Fruit fly (Drosophila melanogaster): ENCODE data around the gene CG43091.

Gene CG43091

dm6 chr3R:22750534-22750947, 18.0 kb downstream of the CG43091 start, which contains the start of the genes rumi, CG7029 and Usp12-46:
Gene rumi (minus strand): TSS chr3R:22750597.
Gene CG7029 (plus strand): TSS chr3R:22750901.
Gene Usp12-46 (plus strand): TSS chr3R:22750901.
- TF ChIP-seq kay (GFP tag; ENCODE audit: borderline replicate concordance) (no peak), cic (GFP tag; optimal IDR thresholded peaks at IDR 0.05) (peak; percentile 44), Crg-1 (GFP tag; optimal IDR thresholded peaks at IDR 0.05) (peak; percentile 69), CG14711 (tag; optimal IDR thresholded peaks at IDR 0.05) (peak; percentile 98), bab1 (GFP tag; optimal IDR thresholded peaks at IDR 0.05) (peak; percentile 90), pad (GFP tag; optimal IDR thresholded peaks at IDR 0.05) (peak; percentile 59), Clk (GFP tag; optimal IDR thresholded peaks at IDR 0.05) (peak; percentile 78), Hr96 (GFP tag; optimal IDR thresholded peaks at IDR 0.05) (peak; percentile 92), CG12768 (GFP tag; optimal IDR thresholded peaks at IDR 0.05) (peak; percentile 82), Mnt (GFP tag; optimal IDR thresholded peaks at IDR 0.05) (peak; percentile 76), CG33017 (tag; optimal IDR thresholded peaks at IDR 0.05) (peak; percentile 83), toe (GFP tag; optimal IDR thresholded peaks at IDR 0.05) (no peak), CG1620 (GFP tag; optimal IDR thresholded peaks at IDR 0.05) (peak; percentile 89), ovo (GFP tag; optimal IDR thresholded peaks at IDR 0.05) (peak; percentile 79), CG11617 (GFP tag; optimal IDR thresholded peaks at IDR 0.05) (peak; percentile 83), CG7045 (GFP tag; optimal IDR thresholded peaks at IDR 0.05) (peak; percentile 80), CG5204 (GFP tag; optimal IDR thresholded peaks at IDR 0.05) (no peak), cnc (optimal IDR thresholded peaks at IDR 0.05) (no peak), CG7101 (tag; optimal IDR thresholded peaks at IDR 0.05) (peak; percentile 85), tj (GFP tag; optimal IDR thresholded peaks at IDR 0.05) (peak; percentile 89)

DNA sequence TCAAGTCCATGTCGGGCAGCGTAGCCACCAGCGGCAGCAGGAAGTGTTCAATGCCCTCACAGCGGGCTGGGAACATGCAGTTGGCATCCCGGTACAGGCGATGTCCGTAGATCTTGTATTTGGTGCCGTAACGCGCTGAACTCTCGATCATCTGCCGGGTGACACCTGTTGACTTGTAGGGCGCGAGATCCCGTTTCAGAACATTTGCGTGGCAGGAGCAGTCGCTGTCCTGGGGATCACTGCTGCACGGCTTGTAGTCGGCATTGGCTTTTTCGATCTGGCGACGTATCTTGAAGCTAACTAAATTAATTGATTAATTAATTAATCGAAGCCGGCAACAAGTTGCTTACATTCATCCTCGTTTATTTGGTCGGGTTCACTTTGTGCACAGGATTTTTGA, 18.5 kb downstream of the CG43091 start:
- TF ChIP-seq CG5204 (GFP tag; optimal IDR thresholded peaks at IDR 0.05) (no peak), CG7101 (tag; optimal IDR thresholded peaks at IDR 0.05) (no peak), toe (GFP tag; optimal IDR thresholded peaks at IDR 0.05) (no peak), CG11617 (GFP tag; optimal IDR thresholded peaks at IDR 0.05) (no peak), CG14711 (tag; optimal IDR thresholded peaks at IDR 0.05) (no peak), CG1620 (GFP tag; optimal IDR thresholded peaks at IDR 0.05) (no peak), ovo (GFP tag; optimal IDR thresholded peaks at IDR 0.05) (no peak), Clk (GFP tag; optimal IDR thresholded peaks at IDR 0.05) (no peak), CG7045 (GFP tag; optimal IDR thresholded peaks at IDR 0.05) (no peak), Mnt (GFP tag; optimal IDR thresholded peaks at IDR 0.05) (no peak)

- TF ChIP-seq CG33017 (tag; optimal IDR thresholded peaks at IDR 0.05) (no peak), ovo (GFP tag; optimal IDR thresholded peaks at IDR 0.05) (no peak), CG11617 (GFP tag; optimal IDR thresholded peaks at IDR 0.05) (no peak)
Measured at dm6 chr3R:22748956-22749355, 19.6 kb downstream of the CG43091 start, which contains the start of gene CG31139. Gene CG31139 (minus strand): TSS chr3R:22749056.

dm6 chr3R:22747423-22748090, 21.0 kb downstream of the CG43091 start, which contains the start of gene CG17141:
Gene CG17141 (minus strand): TSS chr3R:22747599.
- TF ChIP-seq bab1 (GFP tag; optimal IDR thresholded peaks at IDR 0.05) (peak; percentile 84), tj (GFP tag; optimal IDR thresholded peaks at IDR 0.05) (no peak)

DNA sequence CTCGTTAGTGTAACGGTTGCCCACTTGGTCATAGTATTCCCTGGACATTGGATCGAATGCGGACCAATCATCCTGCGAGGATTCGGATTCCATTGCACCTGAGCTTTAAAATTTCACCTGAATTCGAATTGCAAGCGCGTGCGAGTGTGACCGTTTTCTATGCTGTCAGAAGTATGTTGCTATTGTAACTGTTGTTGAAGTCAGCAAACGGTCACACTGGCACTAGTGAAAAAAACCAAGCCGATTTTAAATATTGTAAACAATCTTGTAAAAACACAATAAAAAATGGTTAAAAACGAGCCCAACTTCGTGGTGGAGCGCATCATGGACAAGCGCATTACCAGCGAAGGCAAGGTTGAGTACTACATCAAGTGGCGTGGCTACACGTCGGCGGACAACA, 23.1 kb downstream of the CG43091 start, which contains the start of the genes vret and HP1c:
Gene vret, minus strand, starts transcription at position 150 of the 400 bp plus-strand sequence.
Gene HP1c, plus strand, starts transcription at position 189 of the 400 bp plus-strand sequence.
- TF ChIP-seq CG7045 (GFP tag; optimal IDR thresholded peaks at IDR 0.05), result no peak
- TF ChIP-seq Crg-1 (GFP tag; optimal IDR thresholded peaks at IDR 0.05), result no peak
- peak; percentile 17 for TF ChIP-seq bab1 (GFP tag; optimal IDR thresholded peaks at IDR 0.05)

DNA sequence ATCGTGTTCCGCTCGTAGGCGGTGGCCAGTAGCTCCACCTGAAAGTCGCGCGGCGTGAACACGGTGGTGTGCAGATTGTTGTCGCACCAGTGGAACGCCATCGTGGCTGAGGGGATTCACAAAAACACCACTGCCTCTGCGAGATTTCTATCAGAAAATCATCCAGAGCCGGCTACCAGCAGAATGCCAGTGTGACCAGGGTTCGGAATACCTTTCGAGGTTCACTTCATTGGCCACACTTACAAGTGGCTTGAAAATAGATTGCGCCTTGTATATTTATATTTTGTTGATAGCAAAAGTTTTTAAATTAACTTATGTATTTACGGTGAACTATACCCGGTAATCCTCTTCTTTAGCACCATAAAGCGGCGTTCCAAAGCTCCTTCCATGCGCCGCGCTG, 27.6 kb downstream of the CG43091 start, which contains the start of the genes Dcr-1 and CG6985:
Gene Dcr-1, minus strand, starts transcription at position 162 of the 400 bp plus-strand sequence.
Gene CG6985, plus strand, starts transcription at position 221 of the 400 bp plus-strand sequence.
- TF ChIP-seq CG33017 (tag; optimal IDR thresholded peaks at IDR 0.05), result no peak
- no peak for TF ChIP-seq bab1 (GFP tag; optimal IDR thresholded peaks at IDR 0.05)
- no peak for TF ChIP-seq tj (GFP tag; optimal IDR thresholded peaks at IDR 0.05)
- no peak for TF ChIP-seq CG5204 (GFP tag; optimal IDR thresholded peaks at IDR 0.05)
- TF ChIP-seq pad (GFP tag; optimal IDR thresholded peaks at IDR 0.05), result no peak
- no peak for TF ChIP-seq CG11617 (GFP tag; optimal IDR thresholded peaks at IDR 0.05)
- TF ChIP-seq kay (GFP tag; ENCODE audit: borderline replicate concordance), result no peak
- TF ChIP-seq Clk (GFP tag; optimal IDR thresholded peaks at IDR 0.05), result no peak
- no peak for TF ChIP-seq CG7101 (tag; optimal IDR thresholded peaks at IDR 0.05)

- TF ChIP-seq toe (GFP tag; optimal IDR thresholded peaks at IDR 0.05) (no peak), kay (GFP tag; ENCODE audit: borderline replicate concordance) (no peak), CG11617 (GFP tag; optimal IDR thresholded peaks at IDR 0.05) (no peak), Hr96 (GFP tag; optimal IDR thresholded peaks at IDR 0.05) (no peak), Mnt (GFP tag; optimal IDR thresholded peaks at IDR 0.05) (no peak), CG33017 (tag; optimal IDR thresholded peaks at IDR 0.05) (no peak), ovo (GFP tag; optimal IDR thresholded peaks at IDR 0.05) (no peak), pad (GFP tag; optimal IDR thresholded peaks at IDR 0.05) (no peak), CG1620 (GFP tag; optimal IDR thresholded peaks at IDR 0.05) (no peak), bab1 (GFP tag; optimal IDR thresholded peaks at IDR 0.05) (no peak), CG7101 (tag; optimal IDR thresholded peaks at IDR 0.05) (no peak), CG5204 (GFP tag; optimal IDR thresholded peaks at IDR 0.05) (no peak), cic (GFP tag; optimal IDR thresholded peaks at IDR 0.05) (no peak), CG12768 (GFP tag; optimal IDR thresholded peaks at IDR 0.05) (no peak), Clk (GFP tag; optimal IDR thresholded peaks at IDR 0.05) (no peak), tj (GFP tag; optimal IDR thresholded peaks at IDR 0.05) (no peak), cnc (optimal IDR thresholded peaks at IDR 0.05) (no peak), Crg-1 (GFP tag; optimal IDR thresholded peaks at IDR 0.05) (no peak), CG7045 (GFP tag; optimal IDR thresholded peaks at IDR 0.05) (no peak)
Measured at dm6 chr3R:22733751-22734150, 34.8 kb downstream of the CG43091 start, which contains the start of gene Takl2. Gene Takl2 (minus strand): TSS chr3R:22733851.
